Worm (Caenorhabditis elegans) whole organism, mixed stage, embryonic: ENCODE results near the gene algn-9.

Experiments used
- blmp-1 ChIP-seq: fragments of 150-350 bp; optimal IDR thresholded peaks from 2 replicates; lab custom pipeline; 2014; ENCODE audit warnings: missing biosample characterization, missing genetic modification characterization
- ceh-39 ChIP-seq: fragments of 150-350 bp; optimal IDR thresholded peaks from 2 replicates; lab custom pipeline; 2014; ENCODE audit warnings: missing biosample characterization, missing genetic modification characterization
- elt-1 ChIP-seq: sonication (generic microtip); optimal IDR thresholded peaks from 2 replicates; lab custom pipeline; 2017; ENCODE audit warnings: missing genetic modification characterization, mild to moderate bottlenecking, missing compliant biosample characterization, antibody characterized with exemption, moderate library complexity, borderline replicate concordance; ENCODE audit not compliant: insufficient read depth
- nhr-237 ChIP-seq: fragments of 150-350 bp; optimal IDR thresholded peaks from 2 replicates; lab custom pipeline; 2014; ENCODE audit warnings: missing biosample characterization, missing genetic modification characterization
- nhr-28 ChIP-seq: fragments of 150-350 bp; optimal IDR thresholded peaks from 2 replicates; lab custom pipeline; 2014; ENCODE audit warnings: missing biosample characterization, missing genetic modification characterization
- nhr-76 ChIP-seq: sonication (generic microtip); optimal IDR thresholded peaks from 2 replicates; lab custom pipeline; 2017; ENCODE audit warnings: missing biosample characterization, missing genetic modification characterization
- pha-4 ChIP-seq: fragments of 150-350 bp; optimal IDR thresholded peaks from 2 replicates; lab custom pipeline; 2018; ENCODE audit warnings: missing biosample characterization, missing genetic modification reagents, missing genetic modification characterization
- snpc-4 ChIP-seq: fragments of 150-350 bp; optimal IDR thresholded peaks from 2 replicates; lab custom pipeline; 2014; ENCODE audit warnings: missing biosample characterization, missing genetic modification characterization
- unc-39 ChIP-seq: fragments of 150-350 bp; optimal IDR thresholded peaks from 2 replicates; lab custom pipeline; 2014; ENCODE audit warnings: missing biosample characterization, missing genetic modification characterization
- unc-62 ChIP-seq: fragments of 150-350 bp; optimal IDR thresholded peaks from 2 replicates; lab custom pipeline; 2014; ENCODE audit warnings: missing biosample characterization, missing genetic modification reagents, missing genetic modification characterization
- ztf-11 ChIP-seq: fragments of 150-350 bp; optimal IDR thresholded peaks from 2 replicates; lab custom pipeline; 2014; ENCODE audit warnings: missing biosample characterization, missing genetic modification characterization

- TF ChIP-seq ztf-11 (no peak), blmp-1 (tag; lab: Kevin White, UChicago) (no peak), pha-4 (no peak), unc-62 (no peak), snpc-4 (tag; lab: Kevin White, UChicago) (no peak), ceh-39 (no peak), nhr-76 (tag; lab: Kevin White, UChicago) (no peak), nhr-28 (no peak), nhr-237 (no peak), elt-1 (tag; lab: Kevin White, UChicago) (no peak), unc-39 (no peak)
Measured at ce11 chrII:10621965-10622364, 37.8 kb downstream of the algn-9 start, which contains the start of gene cutl-9.
